Fruit fly (Drosophila melanogaster) whole organism, pupa: Measurements from ENCODE around the gene CG9240.

Source experiments
- CG10348 ChIP-seq: fragments of 200-800 bp; sonication (Bioruptor generic); IDR thresholded peaks from 2 replicates; pipeline ENCODE4 v1.3.6; 2022; ENCODE audit warnings: missing biosample characterization, missing genetic modification characterization
- CG13204 ChIP-seq: fragments of 200-800 bp; sonication (Bioruptor generic); optimal IDR thresholded peaks from 2 replicates; lab custom pipeline; 2018; ENCODE audit warnings: missing biosample characterization, mild to moderate bottlenecking, missing genetic modification characterization, moderate library complexity
- CG14655 ChIP-seq: fragments of 200-800 bp; sonication (Bioruptor generic); optimal IDR thresholded peaks from 3 replicates; lab custom pipeline; 2017; ENCODE audit warnings: mild to moderate bottlenecking, missing biosample characterization, missing genetic modification reagents, missing genetic modification characterization
- CG15710 ChIP-seq: fragments of 200-800 bp; sonication (Bioruptor generic); optimal IDR thresholded peaks from 2 replicates; lab custom pipeline; 2018; ENCODE audit warnings: missing biosample characterization, mild to moderate bottlenecking, missing genetic modification characterization, moderate library complexity
- CG8159 ChIP-seq: fragments of 200-800 bp; sonication (Bioruptor generic); optimal IDR thresholded peaks from 3 replicates; lab custom pipeline; 2018; ENCODE audit warnings: missing biosample characterization, mild to moderate bottlenecking, missing genetic modification characterization, moderate library complexity
- D1 ChIP-seq: fragments of 200-800 bp; sonication (Bioruptor generic); optimal IDR thresholded peaks from 2 replicates; lab custom pipeline; 2018; ENCODE audit warnings: missing biosample characterization, mild to moderate bottlenecking, missing genetic modification characterization, moderate library complexity
- EcR ChIP-seq: fragments of 200-800 bp; sonication (Bioruptor generic); optimal IDR thresholded peaks from 3 replicates; lab custom pipeline; 2019; ENCODE audit warnings: missing biosample characterization, missing genetic modification characterization, mild to moderate bottlenecking, moderate library complexity, missing genetic modification reagents
- Pif1B ChIP-seq: fragments of 200-800 bp; sonication (Bioruptor generic); optimal IDR thresholded peaks from 3 replicates; lab custom pipeline; 2016; ENCODE audit warnings: missing biosample characterization, missing genetic modification characterization
- rn ChIP-seq: fragments of 200-800 bp; sonication (Bioruptor generic); IDR thresholded peaks from 2 replicates; pipeline ENCODE4 v1.3.6; 2022; ENCODE audit warnings: missing biosample characterization, missing genetic modification characterization

dm6 chrX:15737110-15737509 lies 36.1 kb upstream of the CG9240 start, which contains the start of gene Arp6:
- no peak for TF ChIP-seq CG8159
- TF ChIP-seq Pif1B (GFP tag; lab: Kevin White, UChicago) = no peak
- TF ChIP-seq CG15710 = no peak
- no peak for TF ChIP-seq CG10348 (GFP tag; lab: Robert Waterston, UW)
- no peak for TF ChIP-seq EcR
- TF ChIP-seq D1 (tag; lab: Kevin White, UChicago) = no peak
- TF ChIP-seq CG13204 (GFP tag; lab: Kevin White, UChicago) = no peak
- no peak for TF ChIP-seq rn
- TF ChIP-seq CG14655 (GFP tag; lab: Kevin White, UChicago) = no peak
